Worm (Caenorhabditis elegans) whole organism, young adult: ENCODE results near the gene sri-33.

Experiments used
- C06A6.2 ChIP-seq: fragments of 200-800 bp; sonication (Bioruptor generic); conservative IDR thresholded peaks from 2 replicates; pipeline ENCODE4 v1.3.6; 2022; ENCODE audit warnings: missing genetic modification characterization, missing compliant biosample characterization
- ama-1 ChIP-seq, 3 experiments: fragments of 150-350 bp in 1 of 3; sonication (generic microtip) in 2 of 3; optimal IDR thresholded peaks; 2 replicates each; lab custom pipeline; 2014 to 2018; ENCODE audit warnings: missing biosample characterization in 2 of 3, missing genetic modification characterization in 2 of 3, missing genetic modification reagents in 2 of 3
- ceh-100 ChIP-seq: fragments of 200-800 bp; sonication (Bioruptor generic); IDR thresholded peaks from 2 replicates; pipeline ENCODE4 v1.3.6; 2022; ENCODE audit warnings: missing genetic modification reagents, missing genetic modification characterization, missing compliant biosample characterization
- dpff-1 ChIP-seq: sonication (generic microtip); optimal IDR thresholded peaks from 2 replicates; lab custom pipeline; 2017; ENCODE audit warnings: mild to moderate bottlenecking, missing genetic modification characterization, missing compliant biosample characterization
- efl-1 ChIP-seq: fragments of 150-350 bp; optimal IDR thresholded peaks from 2 replicates; lab custom pipeline; 2014; ENCODE audit warnings: missing biosample characterization, missing genetic modification reagents, missing genetic modification characterization
- fkh-3 ChIP-seq: sonication (generic microtip); optimal IDR thresholded peaks from 2 replicates; lab custom pipeline; 2016; ENCODE audit warnings: mild to moderate bottlenecking, missing genetic modification characterization, missing compliant biosample characterization

ce11 chrII:3154383-3154782 lies 2.3 kb downstream of the sri-33 start, which contains the start of gene sri-32:
- TF ChIP-seq ama-1 (optimal IDR thresholded peaks at IDR 0.05; lab: Kevin White, UChicago) (no peak), ama-1 (GFP tag; optimal IDR thresholded peaks at IDR 0.05; lab: Kevin White, UChicago) (no peak), dpff-1 (no peak), fkh-3 (no peak), efl-1 (GFP tag; lab: Kevin White, UChicago) (no peak), C06A6.2 (GFP tag; lab: Robert Waterston, UW) (no peak), ceh-100 (GFP tag; lab: Robert Waterston, UW) (no peak)
